Worm (Caenorhabditis elegans): Measurements from ENCODE around the gene lin-24.

The lin-24 gene

DNA sequence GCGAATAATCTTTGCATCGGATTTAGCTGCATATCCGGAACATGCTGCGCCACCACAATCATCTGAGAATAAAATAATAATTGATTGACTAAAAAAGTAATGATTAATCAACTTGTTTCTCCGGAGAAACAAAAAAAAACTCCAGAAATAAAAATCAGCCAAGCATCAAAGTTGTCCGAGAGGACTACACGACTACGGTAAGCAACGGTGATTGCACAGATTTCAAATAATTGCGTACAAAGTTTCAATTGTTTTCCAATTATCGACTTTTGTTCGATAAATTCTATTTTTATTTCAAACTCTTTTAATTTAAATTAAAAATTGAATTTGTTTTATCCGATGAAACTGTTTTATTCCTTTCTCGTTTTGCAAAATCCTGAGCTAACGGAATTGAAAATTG, 35.9 kb upstream of the lin-24 start, which contains the start of gene cpsf-4:
cpsf-4 (minus strand) TSS at position 62 of the 400 bp plus-strand sequence.
- TF ChIP-seq eor-1 (tag; optimal IDR thresholded peaks at IDR 0.05) = no peak
- TF ChIP-seq elt-1 (tag; optimal IDR thresholded peaks at IDR 0.05) = no peak
- no peak for TF ChIP-seq pqm-1 (tag; optimal IDR thresholded peaks at IDR 0.05)
- TF ChIP-seq pha-4 (tag; optimal IDR thresholded peaks at IDR 0.05) = no peak
- no peak for TF ChIP-seq mml-1 (tag; optimal IDR thresholded peaks at IDR 0.05)
- no peak for TF ChIP-seq aly-2 (tag; optimal IDR thresholded peaks at IDR 0.05)
- TF ChIP-seq unc-39 (tag; optimal IDR thresholded peaks at IDR 0.05) = no peak
- TF ChIP-seq ama-1 (optimal IDR thresholded peaks at IDR 0.05) = no peak
- no peak for TF ChIP-seq egl-5 (tag; optimal IDR thresholded peaks at IDR 0.05)
- TF ChIP-seq fkh-10 (GFP tag; optimal IDR thresholded peaks at IDR 0.05) = no peak
- TF ChIP-seq nhr-76 (tag; optimal IDR thresholded peaks at IDR 0.05) = no peak

- TF ChIP-seq nhr-23 (tag; optimal IDR thresholded peaks at IDR 0.05) (peak; percentile 7), R02D3.7 (tag; optimal IDR thresholded peaks at IDR 0.05) (no peak), lin-15B (tag; optimal IDR thresholded peaks at IDR 0.05) (peak; percentile 41), nhr-25 (tag; optimal IDR thresholded peaks at IDR 0.05) (peak; percentile 22)
These were observed 35.5 kb upstream of the lin-24 start, which contains the start of gene F11A10.5 for ce11 chrIV:12093819-12094218. TSS of gene F11A10.5 (plus strand) at chrIV:12094119.

ce11 chrIV:12096479-12096878, 32.8 kb upstream of the lin-24 start, which contains the start of gene mon-2:
TSS of gene mon-2 (plus strand) at chrIV:12096779.
- TF ChIP-seq egl-27 (tag; optimal IDR thresholded peaks at IDR 0.05) (no peak), pqm-1 (tag; optimal IDR thresholded peaks at IDR 0.05) (no peak), ama-1 (optimal IDR thresholded peaks at IDR 0.05) (no peak), elt-2 (tag; optimal IDR thresholded peaks at IDR 0.05) (no peak), jun-1 (tag; optimal IDR thresholded peaks at IDR 0.05) (no peak), nhr-11 (tag; optimal IDR thresholded peaks at IDR 0.05) (no peak)

ce11 chrIV:12105558-12105957, 23.7 kb upstream of the lin-24 start, which contains the start of gene M18.3:
TSS of gene M18.3 (plus strand) at chrIV:12105858.
- TF ChIP-seq nhr-28 (tag; optimal IDR thresholded peaks at IDR 0.05) = no peak
- TF ChIP-seq aly-2 (tag; optimal IDR thresholded peaks at IDR 0.05) = no peak
- TF ChIP-seq tbx-2 (tag; optimal IDR thresholded peaks at IDR 0.05) = no peak
- TF ChIP-seq nhr-11 (tag; optimal IDR thresholded peaks at IDR 0.05) = no peak
- no peak for TF ChIP-seq nhr-12 (tag; optimal IDR thresholded peaks at IDR 0.05)
- no peak for TF ChIP-seq pqm-1 (tag; optimal IDR thresholded peaks at IDR 0.05)
- no peak for TF ChIP-seq lsy-12 (tag; optimal IDR thresholded peaks at IDR 0.05)
- no peak for TF ChIP-seq egl-27 (tag; optimal IDR thresholded peaks at IDR 0.05)
- no peak for TF ChIP-seq zag-1 (tag; optimal IDR thresholded peaks at IDR 0.05)
- no peak for TF ChIP-seq snpc-4 (tag; optimal IDR thresholded peaks at IDR 0.05)
- TF ChIP-seq elt-2 (tag; optimal IDR thresholded peaks at IDR 0.05) = no peak
- no peak for TF ChIP-seq mdl-1 (tag; optimal IDR thresholded peaks at IDR 0.05)
- no peak for TF ChIP-seq ztf-4 (tag; optimal IDR thresholded peaks at IDR 0.05)
- TF ChIP-seq ZK546.5 (tag; optimal IDR thresholded peaks at IDR 0.05) = no peak
- no peak for TF ChIP-seq nhr-25 (tag; optimal IDR thresholded peaks at IDR 0.05)
- no peak for TF ChIP-seq lin-15B (tag; optimal IDR thresholded peaks at IDR 0.05)
- TF ChIP-seq ceh-9 (tag; optimal IDR thresholded peaks at IDR 0.05) = no peak
- TF ChIP-seq mml-1 (tag; optimal IDR thresholded peaks at IDR 0.05) = no peak
- TF ChIP-seq unc-39 (tag; optimal IDR thresholded peaks at IDR 0.05) = no peak

ce11 chrIV:12108984-12109657, 20.2 kb upstream of the lin-24 start:
- TF ChIP-seq ceh-9 (tag; optimal IDR thresholded peaks at IDR 0.05) = no peak
- no peak for TF ChIP-seq nhr-237 (tag; optimal IDR thresholded peaks at IDR 0.05)
- TF ChIP-seq ceh-16 (tag; optimal IDR thresholded peaks at IDR 0.05) = no peak
- no peak for TF ChIP-seq elt-1 (tag; optimal IDR thresholded peaks at IDR 0.05)
- TF ChIP-seq nhr-77 (tag; optimal IDR thresholded peaks at IDR 0.05) = no peak
- TF ChIP-seq daf-12 (tag; optimal IDR thresholded peaks at IDR 0.05) = no peak
- TF ChIP-seq nhr-28 (tag; optimal IDR thresholded peaks at IDR 0.05) = no peak
- TF ChIP-seq ztf-11 (tag; optimal IDR thresholded peaks at IDR 0.05) = no peak
- TF ChIP-seq zag-1 (tag; optimal IDR thresholded peaks at IDR 0.05) = no peak
- no peak for TF ChIP-seq ZK546.5 (tag; optimal IDR thresholded peaks at IDR 0.05)
- no peak for TF ChIP-seq nhr-76 (tag; optimal IDR thresholded peaks at IDR 0.05)
- TF ChIP-seq elt-2 (tag; optimal IDR thresholded peaks at IDR 0.05) = no peak
- TF ChIP-seq lin-39 (tag; optimal IDR thresholded peaks at IDR 0.05) = no peak
- no peak for TF ChIP-seq nfya-1 (tag; optimal IDR thresholded peaks at IDR 0.05; ENCODE audit: insufficient read depth)
- TF ChIP-seq sea-2 (GFP tag; optimal IDR thresholded peaks at IDR 0.05) = no peak
- no peak for TF ChIP-seq ceh-28 (tag; optimal IDR thresholded peaks at IDR 0.05)
- no peak for TF ChIP-seq pqm-1 (tag; optimal IDR thresholded peaks at IDR 0.05)
- no peak for TF ChIP-seq mdl-1 (tag; optimal IDR thresholded peaks at IDR 0.05)
- no peak for TF ChIP-seq eor-1 (tag; optimal IDR thresholded peaks at IDR 0.05)
- TF ChIP-seq nhr-12 (tag; optimal IDR thresholded peaks at IDR 0.05) = no peak
